Worm (Caenorhabditis elegans) whole organism, midembryonic: ENCODE measurements around the gene ZC404.15.

Source experiments
- T22C8.4 ChIP-seq: fragments of 200-800 bp; sonication (Bioruptor generic); IDR thresholded peaks from 2 replicates; pipeline ENCODE4 v1.3.6; 2022; ENCODE audit warnings: missing genetic modification characterization, missing compliant biosample characterization
- cog-1 ChIP-seq: sonication (generic microtip); optimal IDR thresholded peaks from 2 replicates; lab custom pipeline; 2016; ENCODE audit warnings: missing genetic modification characterization, missing compliant biosample characterization
- flt-1 ChIP-seq: fragments of 200-800 bp; sonication (Bioruptor generic); IDR thresholded peaks from 2 replicates; pipeline ENCODE4 v1.3.6; 2022; ENCODE audit warnings: missing genetic modification characterization, missing compliant biosample characterization
- med-1 ChIP-seq: sonication (generic microtip); optimal IDR thresholded peaks from 2 replicates; lab custom pipeline; 2017; ENCODE audit warnings: missing genetic modification characterization, mild to moderate bottlenecking, missing compliant biosample characterization, antibody characterized with exemption, missing genetic modification reagents; ENCODE audit not compliant: insufficient read depth
- ref-1 ChIP-seq: fragments of 200-800 bp; sonication (Bioruptor generic); conservative IDR thresholded peaks from 2 replicates; pipeline ENCODE4 v1.3.6; 2022; ENCODE audit warnings: missing genetic modification reagents, missing genetic modification characterization, missing compliant biosample characterization
- ztf-23 ChIP-seq: fragments of 200-800 bp; sonication (Bioruptor generic); IDR thresholded peaks from 2 replicates; pipeline ENCODE4 v1.3.6; 2022; ENCODE audit warnings: missing genetic modification reagents, missing genetic modification characterization, missing compliant biosample characterization
- ztf-29 ChIP-seq: fragments of 200-800 bp; sonication (Bioruptor generic); IDR thresholded peaks from 2 replicates; pipeline ENCODE4 v1.3.6; 2022; ENCODE audit warnings: missing genetic modification reagents, missing genetic modification characterization, missing compliant biosample characterization

- no peak for TF ChIP-seq ztf-23 (GFP tag; lab: Robert Waterston, UW)
- TF ChIP-seq flt-1 (GFP tag; lab: Robert Waterston, UW), result no peak
- no peak for TF ChIP-seq ref-1 (GFP tag; lab: Robert Waterston, UW)
- no peak for TF ChIP-seq ztf-29 (GFP tag; lab: Robert Waterston, UW)
- no peak for TF ChIP-seq cog-1 (tag; lab: Kevin White, UChicago)
- TF ChIP-seq T22C8.4 (GFP tag; lab: Robert Waterston, UW), result no peak
- no peak for TF ChIP-seq med-1 (GFP tag; lab: Kevin White, UChicago)
These were observed 47.3 kb upstream of the ZC404.15 start, which contains the start of gene grl-8 for ce11 chrV:6732995-6733394.
